Fruit fly (Drosophila melanogaster) S2 (cell line): ENCODE data around the gene Top2.

Experiments
- CG8478 ChIP-seq: fragments of >200 bp; optimal IDR thresholded peaks from 2 replicates; lab custom pipeline; 2018
- CTCF ChIP-seq, 2 experiments: fragments of >200 bp; optimal IDR thresholded peaks; 2 replicates each; lab custom pipeline; 2018

dm6 chr2L:19439598-19440230 is 13.6 kb downstream of the Top2 start:
- no peak for TF ChIP-seq CTCF (optimal IDR thresholded peaks at IDR 0.05; lab: Kevin White, UChicago)
- no peak for TF ChIP-seq CG8478
